Worm (Caenorhabditis elegans) whole organism, L1 larva: ENCODE results near the gene T11B7.5.

Experiments used
- F16B12.6 ChIP-seq: fragments of 150-350 bp; optimal IDR thresholded peaks from 2 replicates; lab custom pipeline; 2014; ENCODE audit warnings: missing biosample characterization, missing genetic modification characterization
- Y116A8C.19 ChIP-seq: sonication (generic microtip); optimal IDR thresholded peaks from 2 replicates; lab custom pipeline; 2016; ENCODE audit warnings: missing compliant biosample characterization, missing genetic modification characterization, borderline replicate concordance
- aly-2 ChIP-seq: fragments of 150-350 bp; optimal IDR thresholded peaks from 2 replicates; lab custom pipeline; 2014; ENCODE audit warnings: missing biosample characterization, missing genetic modification characterization
- blmp-1 ChIP-seq: fragments of 150-350 bp; optimal IDR thresholded peaks from 2 replicates; lab custom pipeline; 2014; ENCODE audit warnings: missing biosample characterization, missing genetic modification characterization
- ceh-63 ChIP-seq: fragments of 200-800 bp; sonication (Bioruptor generic); optimal IDR thresholded peaks from 2 replicates; lab custom pipeline; 2018; ENCODE audit warnings: mild to moderate bottlenecking, missing genetic modification characterization, missing compliant biosample characterization
- ceh-8 ChIP-seq: fragments of 200-800 bp; sonication (Bioruptor generic); optimal IDR thresholded peaks from 2 replicates; lab custom pipeline; 2018; ENCODE audit warnings: mild to moderate bottlenecking, missing genetic modification characterization, moderate library complexity, missing compliant biosample characterization
- ceh-90 ChIP-seq: sonication (generic microtip); optimal IDR thresholded peaks from 2 replicates; lab custom pipeline; 2016; ENCODE audit warnings: missing genetic modification characterization, missing compliant biosample characterization
- dpl-1 ChIP-seq, 3 experiments: fragments of 150-350 bp in 2 of 3; sonication (generic microtip) in 1 of 3; optimal IDR thresholded peaks; 2 replicates each; lab custom pipeline; 2014 to 2017; ENCODE audit warnings: missing biosample characterization in 3 of 3, missing genetic modification characterization in 3 of 3, missing genetic modification reagents in 3 of 3
- efl-1 ChIP-seq, 4 experiments: fragments of 150-350 bp; optimal IDR thresholded peaks in 3 of 4; peaks in 1 of 4; 1 replicate in 1 of 4; 2 replicates in 3 of 4; lab custom pipeline; 2014; ENCODE audit warnings: missing biosample characterization in 2 of 4, missing genetic modification characterization in 2 of 4, missing genetic modification reagents in 2 of 4
- egl-27 ChIP-seq, 2 experiments: fragments of 150-350 bp in 1 of 2; sonication (generic microtip); optimal IDR thresholded peaks; 3 replicates each; lab custom pipeline; 2017 to 2018; ENCODE audit warnings: missing biosample characterization in 2 of 2, missing genetic modification characterization in 2 of 2, missing genetic modification reagents in 2 of 2
- elt-2 ChIP-seq: sonication (generic microtip); optimal IDR thresholded peaks from 2 replicates; lab custom pipeline; 2016; ENCODE audit warnings: missing genetic modification characterization, mild to moderate bottlenecking, inconsistent platforms, missing compliant biosample characterization, missing genetic modification reagents
- ets-5 ChIP-seq: fragments of 200-800 bp; sonication (Bioruptor generic); IDR thresholded peaks from 2 replicates; pipeline ENCODE4 v1.3.6; 2022; ENCODE audit warnings: missing genetic modification characterization, missing compliant biosample characterization
- fkh-10 ChIP-seq: sonication (generic microtip); optimal IDR thresholded peaks from 2 replicates; lab custom pipeline; 2017; ENCODE audit warnings: missing biosample characterization, missing genetic modification reagents, missing genetic modification characterization
- fkh-4 ChIP-seq: sonication (generic microtip); optimal IDR thresholded peaks from 2 replicates; lab custom pipeline; 2016; ENCODE audit warnings: missing compliant biosample characterization, missing genetic modification characterization, borderline replicate concordance
- fkh-8 ChIP-seq: sonication (generic microtip); optimal IDR thresholded peaks from 2 replicates; lab custom pipeline; 2016; ENCODE audit warnings: mild to moderate bottlenecking, missing genetic modification characterization, missing compliant biosample characterization
- fos-1 ChIP-seq: fragments of 150-350 bp; optimal IDR thresholded peaks from 2 replicates; lab custom pipeline; 2014; ENCODE audit warnings: missing biosample characterization, missing genetic modification characterization
- grh-1 ChIP-seq: fragments of 200-800 bp; sonication (Bioruptor generic); IDR thresholded peaks from 2 replicates; pipeline ENCODE4 v1.3.6; 2022; ENCODE audit warnings: missing genetic modification reagents, missing genetic modification characterization, missing compliant biosample characterization
- hlh-17 ChIP-seq: fragments of 200-800 bp; sonication (Bioruptor generic); optimal IDR thresholded peaks from 2 replicates; lab custom pipeline; 2018; ENCODE audit warnings: missing genetic modification characterization, mild to moderate bottlenecking, missing compliant biosample characterization, moderate library complexity, borderline replicate concordance
- hlh-4 ChIP-seq: sonication (generic microtip); optimal IDR thresholded peaks from 2 replicates; lab custom pipeline; 2016; ENCODE audit warnings: mild to moderate bottlenecking, missing genetic modification characterization, missing compliant biosample characterization
- hpl-2 ChIP-seq: fragments of 150-350 bp; optimal IDR thresholded peaks from 2 replicates; lab custom pipeline; 2014; ENCODE audit warnings: missing biosample characterization, missing genetic modification reagents, missing genetic modification characterization
- irx-1 ChIP-seq: sonication (generic microtip); optimal IDR thresholded peaks from 2 replicates; lab custom pipeline; 2016; ENCODE audit warnings: missing genetic modification characterization, missing compliant biosample characterization
- isw-1 ChIP-seq: fragments of 200-800 bp; sonication (Bioruptor generic); IDR thresholded peaks from 2 replicates; pipeline ENCODE4 v1.3.6; 2022; ENCODE audit warnings: missing genetic modification characterization, missing compliant biosample characterization
- lin-13 ChIP-seq: fragments of 150-350 bp; optimal IDR thresholded peaks from 2 replicates; lab custom pipeline; 2014; ENCODE audit warnings: missing biosample characterization, missing genetic modification reagents, missing genetic modification characterization
- lin-15B ChIP-seq: fragments of 150-350 bp; sonication (generic microtip); optimal IDR thresholded peaks from 3 replicates; lab custom pipeline; 2014; ENCODE audit warnings: missing biosample characterization, missing genetic modification characterization
- lin-35 ChIP-seq, 2 experiments: fragments of 150-350 bp; optimal IDR thresholded peaks; 2 replicates each; lab custom pipeline; 2014; ENCODE audit warnings: missing biosample characterization in 2 of 2, missing genetic modification characterization in 2 of 2, missing genetic modification reagents in 2 of 2
- lir-3 ChIP-seq: sonication (generic microtip); optimal IDR thresholded peaks from 2 replicates; lab custom pipeline; 2016; ENCODE audit warnings: mild to moderate bottlenecking, missing genetic modification characterization, moderate library complexity, missing compliant biosample characterization; ENCODE audit not compliant: poor library complexity
- lsy-2 ChIP-seq, 2 experiments: fragments of 150-350 bp; optimal IDR thresholded peaks; 2 replicates each; lab custom pipeline; 2014; ENCODE audit warnings: missing biosample characterization in 2 of 2, missing genetic modification characterization in 2 of 2
- mab-9 ChIP-seq: fragments of 200-800 bp; sonication (Bioruptor generic); IDR thresholded peaks from 2 replicates; pipeline ENCODE4 v1.3.6; 2022; ENCODE audit warnings: missing genetic modification reagents, missing genetic modification characterization, missing compliant biosample characterization
- mef-2 ChIP-seq: fragments of 150-350 bp; optimal IDR thresholded peaks from 2 replicates; lab custom pipeline; 2014; ENCODE audit warnings: missing biosample characterization, missing genetic modification characterization
- mep-1 ChIP-seq: fragments of 150-350 bp; optimal IDR thresholded peaks from 2 replicates; lab custom pipeline; 2014; ENCODE audit warnings: missing biosample characterization, missing genetic modification characterization
- nhr-11 ChIP-seq: fragments of 150-350 bp; optimal IDR thresholded peaks from 2 replicates; lab custom pipeline; 2014; ENCODE audit warnings: missing biosample characterization, missing genetic modification characterization
- nhr-12 ChIP-seq: sonication (generic microtip); optimal IDR thresholded peaks from 2 replicates; lab custom pipeline; 2017; ENCODE audit warnings: missing biosample characterization, missing genetic modification characterization
- nhr-20 ChIP-seq: sonication (generic microtip); optimal IDR thresholded peaks from 2 replicates; lab custom pipeline; 2016; ENCODE audit warnings: mild to moderate bottlenecking, missing genetic modification characterization, missing compliant biosample characterization
- nhr-237 ChIP-seq: fragments of 150-350 bp; optimal IDR thresholded peaks from 2 replicates; lab custom pipeline; 2014; ENCODE audit warnings: missing biosample characterization, missing genetic modification characterization
- nhr-71 ChIP-seq: sonication (generic microtip); optimal IDR thresholded peaks from 2 replicates; lab custom pipeline; 2016; ENCODE audit warnings: mild to moderate bottlenecking, missing genetic modification characterization, moderate library complexity, missing compliant biosample characterization
- nhr-76 ChIP-seq: sonication (generic microtip); optimal IDR thresholded peaks from 2 replicates; lab custom pipeline; 2017; ENCODE audit warnings: missing biosample characterization, missing genetic modification characterization
- nhr-77 ChIP-seq: fragments of 150-350 bp; optimal IDR thresholded peaks from 2 replicates; lab custom pipeline; 2014; ENCODE audit warnings: missing biosample characterization, missing genetic modification characterization
- nhr-84 ChIP-seq: sonication (generic microtip); optimal IDR thresholded peaks from 2 replicates; lab custom pipeline; 2017; ENCODE audit warnings: missing biosample characterization, missing genetic modification characterization
- pax-3 ChIP-seq: fragments of 200-800 bp; sonication (Bioruptor generic); optimal IDR thresholded peaks from 2 replicates; lab custom pipeline; 2018; ENCODE audit warnings: mild to moderate bottlenecking, missing genetic modification characterization, moderate library complexity, missing compliant biosample characterization
- pqm-1 ChIP-seq: sonication (generic microtip); optimal IDR thresholded peaks from 3 replicates; lab custom pipeline; 2017; ENCODE audit warnings: missing biosample characterization, missing genetic modification characterization
- rnt-1 ChIP-seq: sonication (generic microtip); optimal IDR thresholded peaks from 2 replicates; lab custom pipeline; 2016; ENCODE audit warnings: mild to moderate bottlenecking, missing genetic modification characterization, moderate library complexity, missing compliant biosample characterization
- snu-23 ChIP-seq: sonication (generic microtip); optimal IDR thresholded peaks from 2 replicates; lab custom pipeline; 2016; ENCODE audit warnings: missing genetic modification characterization, missing compliant biosample characterization
- sox-4 ChIP-seq: sonication (generic microtip); optimal IDR thresholded peaks from 2 replicates; lab custom pipeline; 2016; ENCODE audit warnings: missing genetic modification characterization, missing compliant biosample characterization
- sptf-1 ChIP-seq: fragments of 150-350 bp; optimal IDR thresholded peaks from 2 replicates; lab custom pipeline; 2014; ENCODE audit warnings: missing biosample characterization, missing genetic modification characterization
- swsn-7 ChIP-seq: sonication (generic microtip); optimal IDR thresholded peaks from 2 replicates; lab custom pipeline; 2016; ENCODE audit warnings: missing genetic modification characterization, missing compliant biosample characterization
- unc-130 ChIP-seq: fragments of 150-350 bp; optimal IDR thresholded peaks from 2 replicates; lab custom pipeline; 2017; ENCODE audit warnings: missing biosample characterization, missing genetic modification characterization, inconsistent platforms
- unc-62 ChIP-seq: fragments of 150-350 bp; optimal IDR thresholded peaks from 2 replicates; lab custom pipeline; 2014; ENCODE audit warnings: missing biosample characterization, missing genetic modification reagents, missing genetic modification characterization
- unc-86 ChIP-seq: sonication (generic microtip); optimal IDR thresholded peaks from 2 replicates; lab custom pipeline; 2016; ENCODE audit warnings: missing genetic modification characterization, missing compliant biosample characterization
- unc-98 ChIP-seq: fragments of 200-800 bp; sonication (Bioruptor generic); IDR thresholded peaks from 2 replicates; pipeline ENCODE4 v1.3.6; 2022; ENCODE audit warnings: missing genetic modification characterization, missing compliant biosample characterization
- xbp-1 ChIP-seq: sonication (generic microtip); optimal IDR thresholded peaks from 2 replicates; lab custom pipeline; 2016; ENCODE audit warnings: missing genetic modification characterization, missing compliant biosample characterization
- zip-4 ChIP-seq: fragments of 200-800 bp; sonication (Bioruptor generic); optimal IDR thresholded peaks from 2 replicates; lab custom pipeline; 2018; ENCODE audit warnings: mild to moderate bottlenecking, missing genetic modification characterization, moderate library complexity, missing compliant biosample characterization
- ztf-11 ChIP-seq, 2 experiments: sonication (generic microtip); optimal IDR thresholded peaks; 2 replicates each; lab custom pipeline; 2016 to 2017; ENCODE audit warnings: missing genetic modification characterization in 2 of 2, missing biosample characterization in 1 of 2, missing compliant biosample characterization in 1 of 2
- ztf-4 ChIP-seq: fragments of 150-350 bp; optimal IDR thresholded peaks from 2 replicates; lab custom pipeline; 2014; ENCODE audit warnings: missing biosample characterization, missing genetic modification characterization

The T11B7.5 gene

DNA sequence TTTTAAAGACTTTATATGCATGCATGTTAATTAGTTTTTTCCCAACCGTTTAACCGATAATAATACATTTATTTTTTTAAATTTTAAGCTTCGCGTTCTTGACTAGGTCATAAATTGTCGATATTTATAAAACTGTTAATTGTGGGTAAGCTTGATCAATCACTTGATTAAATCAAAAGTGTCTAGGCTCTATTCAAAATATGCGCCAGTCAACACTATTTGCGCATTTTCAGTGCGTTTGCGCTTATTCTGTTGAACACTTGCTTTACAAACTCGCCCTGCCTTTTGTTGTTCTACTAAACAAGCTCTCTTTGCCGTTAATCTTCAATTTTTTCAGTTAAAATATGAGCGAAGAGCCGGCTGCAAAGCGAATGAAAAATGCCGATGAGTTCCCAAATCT is 35.3 kb upstream of the T11B7.5 start, which contains the start of gene spr-2:
Gene spr-2, plus strand, starts transcription at position 332 of the 400 bp plus-strand sequence.
- peak; percentile 89 for TF ChIP-seq nhr-71 (tag; lab: Kevin White, UChicago)
- peak; percentile 78 for TF ChIP-seq snu-23 (GFP tag; lab: Kevin White, UChicago)
- peak; percentile 67 for TF ChIP-seq nhr-11 (tag; lab: Kevin White, UChicago)
- TF ChIP-seq mef-2 (tag; lab: Kevin White, UChicago) = peak; percentile 5
- TF ChIP-seq lin-13 (GFP tag; lab: Kevin White, UChicago) = peak; percentile 42
- no peak for TF ChIP-seq pqm-1
- peak; percentile 81 to 89 for TF ChIP-seq efl-1 (optimal IDR thresholded peaks at IDR 0.05; lab: Kevin White, UChicago)
- peak; percentile 86 to 99 for TF ChIP-seq efl-1 (GFP tag; optimal IDR thresholded peaks at IDR 0.05 in 1 of 2; lab: Kevin White, UChicago)
- TF ChIP-seq dpl-1 (GFP tag; optimal IDR thresholded peaks at IDR 0.05; lab: Kevin White, UChicago) = peak; percentile 84 to 88 (median 87)
- TF ChIP-seq sox-4 = peak; percentile 4
- TF ChIP-seq unc-130 (tag; lab: Kevin White, UChicago) = peak; percentile 37
- TF ChIP-seq nhr-77 (tag; lab: Kevin White, UChicago) = peak; percentile 19
- peak; percentile 80 for TF ChIP-seq xbp-1 (tag; lab: Kevin White, UChicago)
- TF ChIP-seq sptf-1 = no peak
- TF ChIP-seq egl-27 (tag; optimal IDR thresholded peaks at IDR 0.05; lab: Kevin White, UChicago) = no peak
- no peak for TF ChIP-seq mab-9 (GFP tag; lab: Robert Waterston, UW)
- TF ChIP-seq ets-5 = no peak
- peak; percentile 50 for TF ChIP-seq fkh-8 (tag; lab: Kevin White, UChicago)
- peak; percentile 86 to 91 for TF ChIP-seq lin-35 (GFP tag; optimal IDR thresholded peaks at IDR 0.05; lab: Kevin White, UChicago)
- peak; percentile 8 for TF ChIP-seq elt-2 (tag; lab: Kevin White, UChicago)
- TF ChIP-seq nhr-12 (tag; lab: Kevin White, UChicago) = no peak
- no peak for TF ChIP-seq nhr-237 (tag; lab: Kevin White, UChicago)
- no peak for TF ChIP-seq hlh-17 (GFP tag; lab: Kevin White, UChicago)
- no peak for TF ChIP-seq nhr-84 (tag; lab: Kevin White, UChicago)
- TF ChIP-seq aly-2 (tag; lab: Kevin White, UChicago) = peak; percentile 41
- peak; percentile 30 for TF ChIP-seq fkh-10 (GFP tag; lab: Kevin White, UChicago)
- TF ChIP-seq fkh-4 = no peak
- peak; percentile 55 for TF ChIP-seq fos-1 (tag; lab: Kevin White, UChicago)
- no peak for TF ChIP-seq unc-98 (GFP tag; lab: Robert Waterston, UW)
- no peak for TF ChIP-seq lir-3 (tag; lab: Kevin White, UChicago)
- peak; percentile 81 for TF ChIP-seq nhr-20 (tag; lab: Kevin White, UChicago)
- no peak for TF ChIP-seq hlh-4 (tag; lab: Kevin White, UChicago)
- TF ChIP-seq swsn-7 (tag; lab: Kevin White, UChicago) = peak; percentile 81
- TF ChIP-seq unc-86 (tag; lab: Kevin White, UChicago) = peak; percentile 59
- TF ChIP-seq blmp-1 (tag; lab: Kevin White, UChicago) = peak; percentile 64
- TF ChIP-seq zip-4 (GFP tag; lab: Kevin White, UChicago) = no peak
- TF ChIP-seq ceh-8 = peak; percentile 68
- no peak for TF ChIP-seq ceh-90 (tag; lab: Kevin White, UChicago)
- TF ChIP-seq nhr-76 (tag; lab: Kevin White, UChicago) = no peak
- TF ChIP-seq ztf-11 (tag; optimal IDR thresholded peaks at IDR 0.05; lab: Kevin White, UChicago) = peak in 1 of 2 experiments; percentile 3
- TF ChIP-seq ztf-4 = peak; percentile 54
- peak; percentile 59 for TF ChIP-seq irx-1
- TF ChIP-seq isw-1 (GFP tag; lab: Robert Waterston, UW) = peak; percentile 42; the same call in 1 of the 2 replicates
- TF ChIP-seq Y116A8C.19 = no peak
- peak; percentile 65 for TF ChIP-seq lin-15B (tag; lab: Kevin White, UChicago)
- TF ChIP-seq ceh-63 = no peak
- TF ChIP-seq pax-3 (tag; lab: Kevin White, UChicago) = no peak
- 0 out of 2 replicates have a peak, but pooled peaks have one; percentile 18 for TF ChIP-seq grh-1 (GFP tag; lab: Robert Waterston, UW)
- TF ChIP-seq rnt-1 (tag; lab: Kevin White, UChicago) = peak; percentile 84
- peak; percentile 84 to 87 for TF ChIP-seq lsy-2 (tag; optimal IDR thresholded peaks at IDR 0.05; lab: Kevin White, UChicago)
- peak; percentile 92 for TF ChIP-seq mep-1
- TF ChIP-seq F16B12.6 (tag; lab: Kevin White, UChicago) = peak; percentile 52
- TF ChIP-seq hpl-2 (GFP tag; lab: Kevin White, UChicago) = no peak
- no peak for TF ChIP-seq unc-62 (GFP tag; lab: Kevin White, UChicago)
